Worm (Caenorhabditis elegans): ENCODE data around the gene abu-8.

abu-8 gene

DNA sequence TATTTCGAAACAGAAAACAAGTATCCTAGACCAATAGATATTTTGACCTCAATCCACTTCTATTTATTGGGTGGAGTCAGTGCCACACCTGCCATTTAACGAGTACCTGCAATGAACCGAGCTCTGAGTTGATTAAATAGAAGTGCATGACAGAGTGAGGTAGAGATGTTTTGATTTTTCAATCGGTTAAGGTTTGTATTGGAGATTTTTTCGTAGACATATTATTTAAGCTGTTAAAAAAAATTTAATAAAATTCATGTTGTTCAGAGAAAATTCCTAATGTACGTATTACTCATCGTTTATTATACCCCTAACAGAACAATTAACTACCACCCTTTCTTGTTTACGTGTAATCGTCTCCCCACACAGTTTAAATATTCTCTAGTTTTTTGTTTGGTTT lies 38.9 kb downstream of the abu-8 start, which contains the start of gene srx-38:
Gene srx-38 (minus strand): TSS at position 101 of the 400 bp plus-strand sequence.
- no peak for TF ChIP-seq ets-7 (tag; optimal IDR thresholded peaks at IDR 0.05)
- TF ChIP-seq hnd-1 (tag; optimal IDR thresholded peaks at IDR 0.05) = no peak
- no peak for TF ChIP-seq hmbx-1 (tag; optimal IDR thresholded peaks at IDR 0.05)

- no peak for TF ChIP-seq B0310.2 (tag; optimal IDR thresholded peaks at IDR 0.05)
- TF ChIP-seq F13C5.2 (tag; optimal IDR thresholded peaks at IDR 0.05) = no peak
- no peak for TF ChIP-seq pes-1 (GFP tag; IDR thresholded peaks at IDR 0.05)
- TF ChIP-seq flt-1 (GFP tag; IDR thresholded peaks at IDR 0.05) = no peak
These were observed 43.5 kb downstream of the abu-8 start, which contains the start of gene srh-130 for ce11 chrV:5150880-5151279. srh-130 (plus strand) TSS chrV:5151180.

- TF ChIP-seq tra-4 (tag; optimal IDR thresholded peaks at IDR 0.05) (no peak), ceh-13 (GFP tag; optimal IDR thresholded peaks at IDR 0.05) (no peak), hnd-1 (tag; optimal IDR thresholded peaks at IDR 0.05) (no peak), tbx-37 (GFP tag; conservative IDR thresholded peaks at IDR 0.05) (no peak), ets-7 (tag; optimal IDR thresholded peaks at IDR 0.05) (no peak), hmbx-1 (tag; optimal IDR thresholded peaks at IDR 0.05) (no peak), pes-1 (GFP tag; IDR thresholded peaks at IDR 0.05) (no peak), hmg-4 (GFP tag; optimal IDR thresholded peaks at IDR 0.05) (no peak), flt-1 (GFP tag; IDR thresholded peaks at IDR 0.05) (no peak), ama-1 (optimal IDR thresholded peaks at IDR 0.05) (no peak), tbx-11 (GFP tag; IDR thresholded peaks at IDR 0.05) (no peak), ceh-36 (tag; optimal IDR thresholded peaks at IDR 0.05) (no peak), scrt-1 (GFP tag; IDR thresholded peaks at IDR 0.05) (no peak), F13C5.2 (tag; optimal IDR thresholded peaks at IDR 0.05) (no peak), sea-1 (GFP tag; conservative IDR thresholded peaks at IDR 0.05) (no peak)
These were observed 48.0 kb downstream of the abu-8 start, which contains the start of gene F14F9.6 for ce11 chrV:5146394-5146793. F14F9.6 (minus strand) TSS chrV:5146494.

DNA sequence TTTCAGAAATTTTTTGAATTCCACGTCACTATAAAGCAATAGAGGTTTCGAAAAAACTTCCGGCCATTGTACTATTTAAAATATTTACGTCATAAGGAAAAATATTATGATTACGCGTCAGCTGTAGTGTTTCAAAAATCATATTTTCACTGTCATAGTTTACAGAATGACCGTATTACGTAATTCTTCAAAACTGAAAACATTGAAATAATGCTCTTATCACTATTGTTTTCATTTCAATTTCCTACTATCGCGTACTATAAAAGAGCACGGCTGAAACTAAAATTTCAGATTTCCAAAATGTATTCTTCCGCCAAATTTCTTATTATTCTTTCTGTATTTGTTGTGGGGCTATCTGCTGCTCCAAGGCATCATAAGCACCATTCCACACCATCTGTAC lies 49.9 kb downstream of the abu-8 start, which contains the start of gene F14F9.2:
Gene F14F9.2 (plus strand): TSS at position 301 of the 400 bp plus-strand sequence.
- no peak for TF ChIP-seq pes-1 (GFP tag; IDR thresholded peaks at IDR 0.05)
- TF ChIP-seq F13C5.2 (tag; optimal IDR thresholded peaks at IDR 0.05) = no peak
- no peak for TF ChIP-seq flt-1 (GFP tag; IDR thresholded peaks at IDR 0.05)
- no peak for TF ChIP-seq tbx-11 (GFP tag; IDR thresholded peaks at IDR 0.05)
- no peak for TF ChIP-seq hmbx-1 (tag; optimal IDR thresholded peaks at IDR 0.05)
- no peak for TF ChIP-seq sea-1 (GFP tag; conservative IDR thresholded peaks at IDR 0.05)
- no peak for TF ChIP-seq scrt-1 (GFP tag; IDR thresholded peaks at IDR 0.05)
- no peak for TF ChIP-seq tbx-37 (GFP tag; conservative IDR thresholded peaks at IDR 0.05)
- no peak for TF ChIP-seq ama-1 (optimal IDR thresholded peaks at IDR 0.05)

DNA sequence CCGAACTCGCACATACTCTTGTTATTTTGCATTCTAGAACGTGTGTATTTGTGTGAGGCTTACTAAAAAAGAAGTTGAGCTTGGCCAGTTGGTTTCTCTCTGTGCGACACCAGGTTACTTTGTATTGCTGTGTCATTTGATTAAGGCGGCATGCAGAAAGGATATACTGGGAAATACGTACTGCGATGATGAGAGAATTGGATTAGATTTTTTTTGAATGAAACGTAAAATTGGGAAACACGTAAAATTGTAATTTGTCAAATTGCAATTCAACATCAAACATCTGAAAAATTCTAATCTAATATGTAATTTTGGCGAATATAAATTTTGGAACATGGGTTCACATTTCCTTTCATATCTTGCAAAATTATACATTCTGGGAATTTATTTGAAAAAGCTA lies 50.6 kb downstream of the abu-8 start, which contains the start of gene srh-129:
Gene srh-129 (minus strand): TSS at position 101 of the 400 bp plus-strand sequence.
- TF ChIP-seq ceh-36 (tag; optimal IDR thresholded peaks at IDR 0.05) (no peak), ceh-13 (GFP tag; optimal IDR thresholded peaks at IDR 0.05) (no peak), hnd-1 (tag; optimal IDR thresholded peaks at IDR 0.05) (no peak), scrt-1 (GFP tag; IDR thresholded peaks at IDR 0.05) (no peak), ama-1 (optimal IDR thresholded peaks at IDR 0.05) (no peak), hmg-4 (GFP tag; optimal IDR thresholded peaks at IDR 0.05) (no peak), ets-7 (tag; optimal IDR thresholded peaks at IDR 0.05) (no peak), tbx-37 (GFP tag; conservative IDR thresholded peaks at IDR 0.05) (no peak), flt-1 (GFP tag; IDR thresholded peaks at IDR 0.05) (no peak), B0310.2 (tag; optimal IDR thresholded peaks at IDR 0.05) (no peak), hmbx-1 (tag; optimal IDR thresholded peaks at IDR 0.05) (no peak), tbx-11 (GFP tag; IDR thresholded peaks at IDR 0.05) (no peak), aly-1 (tag; optimal IDR thresholded peaks at IDR 0.05) (no peak), sea-1 (GFP tag; conservative IDR thresholded peaks at IDR 0.05) (no peak), pes-1 (GFP tag; IDR thresholded peaks at IDR 0.05) (no peak), F13C5.2 (tag; optimal IDR thresholded peaks at IDR 0.05) (no peak), tra-4 (tag; optimal IDR thresholded peaks at IDR 0.05) (no peak)

All from whole organism, early embryonic.